Worm (Caenorhabditis elegans): ENCODE results near the gene nsy-7.

The nsy-7 gene

ce11 chrIV:8066598-8066997, 19.9 kb downstream of the nsy-7 start:
- TF ChIP-seq lsy-2 (tag; optimal IDR thresholded peaks at IDR 0.05) = peak in 1 of 2 experiments; percentile 48
- no peak for TF ChIP-seq unc-62 (GFP tag; optimal IDR thresholded peaks at IDR 0.05)
- TF ChIP-seq aly-2 (tag; optimal IDR thresholded peaks at IDR 0.05) = no peak
- peak; percentile 69 for TF ChIP-seq sem-4 (tag; optimal IDR thresholded peaks at IDR 0.05)
- no peak for TF ChIP-seq peb-1 (tag; optimal IDR thresholded peaks at IDR 0.05)
- TF ChIP-seq ztf-11 (tag; optimal IDR thresholded peaks at IDR 0.05) = no peak
- TF ChIP-seq lin-13 (GFP tag; optimal IDR thresholded peaks at IDR 0.05) = peak; percentile 12
- peak; percentile 3 for TF ChIP-seq snpc-4 (tag; optimal IDR thresholded peaks at IDR 0.05)
- no peak for TF ChIP-seq ztf-4 (tag; optimal IDR thresholded peaks at IDR 0.05)
- no peak for TF ChIP-seq mab-5 (tag; optimal IDR thresholded peaks at IDR 0.05)
- peak; percentile 51 for TF ChIP-seq F13H6.1 (tag; optimal IDR thresholded peaks at IDR 0.05)
- peak; percentile 26 for TF ChIP-seq Y55F3AM.14 (GFP tag; optimal IDR thresholded peaks at IDR 0.05)
- TF ChIP-seq nhr-10 (tag; optimal IDR thresholded peaks at IDR 0.05) = no peak
- no peak for TF ChIP-seq ceh-16 (tag; optimal IDR thresholded peaks at IDR 0.05)
- TF ChIP-seq C34F6.9 (tag; optimal IDR thresholded peaks at IDR 0.05) = peak; percentile 33
- no peak for TF ChIP-seq nhr-21 (tag; optimal IDR thresholded peaks at IDR 0.05)
- peak; percentile 22 for TF ChIP-seq nhr-25 (tag; optimal IDR thresholded peaks at IDR 0.05)
- TF ChIP-seq alr-1 (tag; optimal IDR thresholded peaks at IDR 0.05) = no peak
- TF ChIP-seq elt-1 (tag; optimal IDR thresholded peaks at IDR 0.05) = no peak
- peak; percentile 40 for TF ChIP-seq sma-9 (GFP tag; optimal IDR thresholded peaks at IDR 0.05)
- no peak for TF ChIP-seq sma-9 (tag; optimal IDR thresholded peaks at IDR 0.05)
- no peak for TF ChIP-seq nhr-11 (tag; optimal IDR thresholded peaks at IDR 0.05)
- TF ChIP-seq nhr-6 (tag; optimal IDR thresholded peaks at IDR 0.05) = no peak
- TF ChIP-seq zag-1 (tag; optimal IDR thresholded peaks at IDR 0.05) = peak; percentile 38
- TF ChIP-seq unc-55 (GFP tag; optimal IDR thresholded peaks at IDR 0.05) = peak; percentile 76
- TF ChIP-seq ceh-82 (tag; optimal IDR thresholded peaks at IDR 0.05) = no peak
- peak; percentile 77 for TF ChIP-seq nhr-129 (tag; optimal IDR thresholded peaks at IDR 0.05)
- TF ChIP-seq unc-39 (tag; optimal IDR thresholded peaks at IDR 0.05) = no peak
- TF ChIP-seq fos-1 (tag; optimal IDR thresholded peaks at IDR 0.05) = no peak

- TF ChIP-seq mdl-1 (tag; optimal IDR thresholded peaks at IDR 0.05) (no peak), ceh-82 (tag; optimal IDR thresholded peaks at IDR 0.05) (no peak), elt-1 (tag; optimal IDR thresholded peaks at IDR 0.05) (no peak), unc-55 (GFP tag; optimal IDR thresholded peaks at IDR 0.05) (no peak), fos-1 (tag; optimal IDR thresholded peaks at IDR 0.05) (no peak), egl-27 (tag; optimal IDR thresholded peaks at IDR 0.05) (no peak), ZK546.5 (tag; optimal IDR thresholded peaks at IDR 0.05) (no peak), lin-39 (tag; optimal IDR thresholded peaks at IDR 0.05) (no peak), blmp-1 (tag; optimal IDR thresholded peaks at IDR 0.05; ENCODE audit: insufficient read depth) (no peak), nhr-21 (tag; optimal IDR thresholded peaks at IDR 0.05) (no peak), aly-2 (tag; optimal IDR thresholded peaks at IDR 0.05) (no peak), ceh-16 (tag; optimal IDR thresholded peaks at IDR 0.05) (no peak), nhr-11 (tag; optimal IDR thresholded peaks at IDR 0.05) (no peak), gmeb-1 (tag; optimal IDR thresholded peaks at IDR 0.05) (no peak), mbf-1 (tag; optimal IDR thresholded peaks at IDR 0.05) (no peak)
These were observed 24.1 kb downstream of the nsy-7 start, which contains the start of gene sax-7 for ce11 chrIV:8062359-8062758. Gene sax-7, plus strand, starts transcription at chrIV:8062659.

ce11 chrIV:8061267-8061666, 25.2 kb downstream of the nsy-7 start:
- TF ChIP-seq unc-55 (GFP tag; optimal IDR thresholded peaks at IDR 0.05) (no peak), nhr-77 (tag; optimal IDR thresholded peaks at IDR 0.05) (no peak), snpc-4 (tag; optimal IDR thresholded peaks at IDR 0.05) (no peak), F13H6.1 (tag; optimal IDR thresholded peaks at IDR 0.05) (no peak), sma-9 (GFP tag; optimal IDR thresholded peaks at IDR 0.05) (no peak), sma-9 (tag; optimal IDR thresholded peaks at IDR 0.05) (no peak), ZK546.5 (tag; optimal IDR thresholded peaks at IDR 0.05) (no peak), nhr-21 (tag; optimal IDR thresholded peaks at IDR 0.05) (no peak), mdl-1 (tag; optimal IDR thresholded peaks at IDR 0.05) (no peak), alr-1 (tag; optimal IDR thresholded peaks at IDR 0.05) (no peak), nhr-237 (tag; optimal IDR thresholded peaks at IDR 0.05) (no peak), lin-11 (tag; optimal IDR thresholded peaks at IDR 0.05) (no peak), ceh-82 (tag; optimal IDR thresholded peaks at IDR 0.05) (no peak)
